Fruit fly (Drosophila melanogaster): ENCODE results near the gene gskt.

The gskt gene

dm6 chr3R:31372127-31372526 is at the start of gene gskt:
TSS of gene gskt (plus strand) at chr3R:31372427.
- TF ChIP-seq Dll (optimal IDR thresholded peaks at IDR 0.05) (no peak), usp (GFP tag; optimal IDR thresholded peaks at IDR 0.05) (no peak), EcR (GFP tag; optimal IDR thresholded peaks at IDR 0.05) (no peak), pan (optimal IDR thresholded peaks at IDR 0.05) (no peak), psq (optimal IDR thresholded peaks at IDR 0.05) (no peak), CG8478 (optimal IDR thresholded peaks at IDR 0.05) (no peak)

DNA sequence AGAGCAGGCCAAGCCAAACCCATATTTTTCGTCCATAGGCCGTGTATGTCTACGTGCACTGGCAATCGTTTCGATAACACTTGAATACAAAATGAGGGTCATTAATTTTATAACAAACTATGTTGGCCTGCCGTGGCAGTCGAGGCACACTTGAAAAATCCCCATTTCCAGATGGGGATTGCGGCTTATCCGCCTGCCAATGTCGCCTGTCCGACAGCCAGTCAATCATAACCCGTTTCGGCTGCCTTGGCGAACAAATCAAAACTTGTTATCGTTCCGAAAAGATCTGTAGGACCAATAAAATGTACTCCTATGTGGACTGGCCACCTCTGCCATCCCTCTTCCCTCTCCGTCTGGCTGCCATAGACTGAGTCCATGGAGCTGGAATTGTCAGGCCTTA is 47.8 kb upstream of the gskt start:
- TF ChIP-seq EcR (GFP tag; optimal IDR thresholded peaks at IDR 0.05) (no peak), usp (GFP tag; optimal IDR thresholded peaks at IDR 0.05) (no peak), psq (optimal IDR thresholded peaks at IDR 0.05) (no peak), CG8478 (optimal IDR thresholded peaks at IDR 0.05) (no peak), Dll (optimal IDR thresholded peaks at IDR 0.05) (no peak), pan (optimal IDR thresholded peaks at IDR 0.05) (no peak)

dm6 chr3R:31325055-31325454 is 47.2 kb upstream of the gskt start:
- no peak for TF ChIP-seq pan (optimal IDR thresholded peaks at IDR 0.05)
- TF ChIP-seq Dll (optimal IDR thresholded peaks at IDR 0.05), result no peak
- no peak for TF ChIP-seq CG8478 (optimal IDR thresholded peaks at IDR 0.05)
- no peak for TF ChIP-seq usp (GFP tag; optimal IDR thresholded peaks at IDR 0.05)
- TF ChIP-seq psq (optimal IDR thresholded peaks at IDR 0.05), result no peak
- TF ChIP-seq EcR (GFP tag; optimal IDR thresholded peaks at IDR 0.05), result no peak

DNA sequence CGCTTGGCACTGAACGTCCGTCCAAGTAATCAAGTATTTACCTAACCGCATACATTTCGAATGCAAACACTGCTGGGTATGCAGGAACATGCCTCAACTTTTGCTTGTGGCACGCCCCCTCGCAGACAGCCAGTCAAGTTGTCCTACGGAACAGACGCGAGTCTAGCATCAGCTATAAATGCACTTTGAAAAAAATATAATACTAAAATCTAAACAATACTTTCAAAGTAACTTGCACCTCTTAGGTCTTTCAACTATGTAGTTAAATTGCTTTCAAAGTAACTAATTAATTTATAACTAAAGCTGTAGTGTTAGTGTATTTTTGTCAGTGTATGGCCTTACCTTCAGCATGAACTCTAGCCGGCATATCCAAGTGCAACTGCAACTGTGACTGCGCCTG is 42.4 kb upstream of the gskt start:
- TF ChIP-seq pan (optimal IDR thresholded peaks at IDR 0.05) (no peak), CG8478 (optimal IDR thresholded peaks at IDR 0.05) (no peak), Dll (optimal IDR thresholded peaks at IDR 0.05) (no peak), psq (optimal IDR thresholded peaks at IDR 0.05) (no peak), EcR (GFP tag; optimal IDR thresholded peaks at IDR 0.05) (no peak), usp (GFP tag; optimal IDR thresholded peaks at IDR 0.05) (no peak)

DNA sequence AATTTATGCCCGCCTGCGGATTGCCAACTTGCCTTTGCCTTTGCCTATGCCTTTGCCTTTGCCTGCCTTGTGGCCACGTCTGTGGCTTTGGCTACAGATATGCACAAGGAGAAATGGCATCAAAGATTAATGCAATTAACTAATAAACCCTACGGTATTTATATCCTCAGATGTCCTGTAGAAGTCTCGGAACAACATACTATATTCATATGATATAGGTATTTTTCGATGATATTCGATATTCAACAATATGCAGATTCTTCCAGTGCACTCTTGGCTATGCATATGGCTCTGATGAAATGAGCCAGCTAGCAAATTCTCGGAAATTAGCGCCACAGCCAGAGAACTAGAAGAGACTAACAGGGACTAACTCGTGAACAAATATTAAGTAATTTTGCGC is 35.9 kb upstream of the gskt start:
- TF ChIP-seq CG8478 (optimal IDR thresholded peaks at IDR 0.05) (no peak), Dll (optimal IDR thresholded peaks at IDR 0.05) (no peak), EcR (GFP tag; optimal IDR thresholded peaks at IDR 0.05) (no peak), pan (optimal IDR thresholded peaks at IDR 0.05) (no peak), psq (optimal IDR thresholded peaks at IDR 0.05) (no peak), usp (GFP tag; optimal IDR thresholded peaks at IDR 0.05) (no peak)

- no peak for TF ChIP-seq psq (optimal IDR thresholded peaks at IDR 0.05)
- no peak for TF ChIP-seq pan (optimal IDR thresholded peaks at IDR 0.05)
- TF ChIP-seq usp (GFP tag; optimal IDR thresholded peaks at IDR 0.05), result no peak
- TF ChIP-seq Dll (optimal IDR thresholded peaks at IDR 0.05), result no peak
- TF ChIP-seq CG8478 (optimal IDR thresholded peaks at IDR 0.05), result no peak
- no peak for TF ChIP-seq EcR (GFP tag; optimal IDR thresholded peaks at IDR 0.05)
Observed at dm6 chr3R:31339818-31340217, 32.4 kb upstream of the gskt start.

DNA sequence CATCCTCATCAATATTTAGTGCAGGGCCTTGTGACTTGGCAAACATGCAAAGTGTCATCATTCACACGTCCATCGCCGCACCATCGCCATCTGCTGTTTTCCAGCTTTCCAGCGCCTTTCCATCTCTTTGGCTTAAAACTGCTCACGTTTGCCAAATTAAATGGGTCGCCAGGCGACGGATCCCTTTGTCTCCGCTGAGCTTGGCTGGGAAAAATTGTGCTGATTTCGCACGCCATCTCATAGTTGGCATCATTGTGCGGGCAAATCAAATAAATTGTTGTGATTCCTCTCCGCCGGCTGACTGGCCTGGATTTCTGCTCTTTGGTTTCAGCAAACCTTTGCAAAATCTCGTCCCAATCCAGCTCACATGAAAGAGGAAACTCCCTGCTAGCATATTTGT is 31.5 kb upstream of the gskt start:
- TF ChIP-seq pan (optimal IDR thresholded peaks at IDR 0.05), result no peak
- no peak for TF ChIP-seq psq (optimal IDR thresholded peaks at IDR 0.05)
- no peak for TF ChIP-seq usp (GFP tag; optimal IDR thresholded peaks at IDR 0.05)
- TF ChIP-seq CG8478 (optimal IDR thresholded peaks at IDR 0.05), result no peak
- TF ChIP-seq EcR (GFP tag; optimal IDR thresholded peaks at IDR 0.05), result no peak
- no peak for TF ChIP-seq Dll (optimal IDR thresholded peaks at IDR 0.05)

dm6 chr3R:31342574-31342973 is 29.7 kb upstream of the gskt start:
- TF ChIP-seq CG8478 (optimal IDR thresholded peaks at IDR 0.05) (no peak), EcR (GFP tag; optimal IDR thresholded peaks at IDR 0.05) (no peak), Dll (optimal IDR thresholded peaks at IDR 0.05) (no peak), usp (GFP tag; optimal IDR thresholded peaks at IDR 0.05) (no peak), psq (optimal IDR thresholded peaks at IDR 0.05) (no peak), pan (optimal IDR thresholded peaks at IDR 0.05) (no peak)

dm6 chr3R:31345626-31346025 is 26.6 kb upstream of the gskt start:
- TF ChIP-seq psq (optimal IDR thresholded peaks at IDR 0.05) (no peak), CG8478 (optimal IDR thresholded peaks at IDR 0.05) (no peak), Dll (optimal IDR thresholded peaks at IDR 0.05) (no peak), pan (optimal IDR thresholded peaks at IDR 0.05) (no peak)

DNA sequence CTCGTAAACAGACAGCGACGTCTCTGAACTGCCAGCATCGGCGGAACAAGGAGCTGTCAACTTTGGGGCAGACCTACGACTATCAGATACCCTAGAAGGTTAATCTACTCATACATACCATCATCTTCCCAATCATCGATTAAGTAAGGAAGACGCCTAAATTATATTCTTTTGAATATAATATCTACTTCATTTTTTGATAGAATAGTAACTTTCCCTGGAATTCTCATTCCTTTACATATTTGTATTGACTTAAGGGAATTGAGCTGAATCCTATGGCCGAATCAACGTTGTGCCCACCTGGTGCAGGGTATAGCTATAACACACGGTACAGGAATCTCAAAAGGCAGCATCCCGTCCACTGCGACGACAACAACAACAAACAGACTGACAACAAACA is 25.6 kb upstream of the gskt start:
- TF ChIP-seq pan (optimal IDR thresholded peaks at IDR 0.05) (peak; percentile 53), CG8478 (optimal IDR thresholded peaks at IDR 0.05) (no peak)

DNA sequence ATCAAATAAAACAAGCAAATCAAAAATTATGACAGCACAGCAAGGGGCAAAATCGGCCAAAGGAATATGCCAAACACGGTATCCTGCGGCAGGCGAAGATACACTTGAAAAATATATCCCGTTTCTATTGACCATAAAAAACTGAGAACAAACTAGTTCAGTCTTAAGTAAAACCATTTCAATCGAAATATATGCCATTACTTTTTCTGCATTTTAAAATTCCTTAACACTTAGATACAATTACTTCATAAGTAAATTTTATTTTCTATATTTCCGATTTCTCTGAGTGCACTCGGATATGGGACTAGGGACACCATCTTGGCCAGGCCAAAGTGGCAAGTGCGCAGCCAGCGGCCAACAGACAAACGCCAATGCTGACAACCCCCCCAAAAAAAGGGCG is 8.6 kb upstream of the gskt start:
- TF ChIP-seq psq (optimal IDR thresholded peaks at IDR 0.05), result no peak
- no peak for TF ChIP-seq EcR (GFP tag; optimal IDR thresholded peaks at IDR 0.05)
- TF ChIP-seq usp (GFP tag; optimal IDR thresholded peaks at IDR 0.05), result no peak
- TF ChIP-seq Dll (optimal IDR thresholded peaks at IDR 0.05), result no peak
- TF ChIP-seq CG8478 (optimal IDR thresholded peaks at IDR 0.05), result no peak
- no peak for TF ChIP-seq pan (optimal IDR thresholded peaks at IDR 0.05)

- no peak for TF ChIP-seq Dll (optimal IDR thresholded peaks at IDR 0.05)
- TF ChIP-seq EcR (GFP tag; optimal IDR thresholded peaks at IDR 0.05), result no peak
- no peak for TF ChIP-seq usp (GFP tag; optimal IDR thresholded peaks at IDR 0.05)
Observed at dm6 chr3R:31369054-31369453, 3.2 kb upstream of the gskt start.

DNA sequence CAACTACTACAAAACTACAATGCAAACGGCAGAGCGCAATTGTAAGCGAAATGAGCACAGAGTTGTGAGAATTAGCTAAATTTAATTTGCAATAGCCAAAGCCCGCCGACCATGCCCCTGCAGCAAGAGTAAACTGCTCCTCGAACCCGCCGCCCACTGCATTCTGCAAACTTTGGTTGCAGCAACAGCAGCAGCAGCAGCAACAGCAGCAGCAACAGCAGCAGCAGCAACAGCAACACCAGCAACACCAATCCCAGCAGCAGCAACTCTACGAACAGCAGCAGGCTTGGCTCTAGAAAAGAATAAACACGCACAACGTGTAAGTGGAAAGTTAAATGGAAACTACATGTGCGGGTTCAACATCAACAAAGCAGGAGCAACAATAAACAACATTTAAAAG is 2.0 kb upstream of the gskt start:
- no peak for TF ChIP-seq pan (optimal IDR thresholded peaks at IDR 0.05)
- TF ChIP-seq psq (optimal IDR thresholded peaks at IDR 0.05), result no peak
- no peak for TF ChIP-seq EcR (GFP tag; optimal IDR thresholded peaks at IDR 0.05)
- no peak for TF ChIP-seq Dll (optimal IDR thresholded peaks at IDR 0.05)
- no peak for TF ChIP-seq usp (GFP tag; optimal IDR thresholded peaks at IDR 0.05)

DNA sequence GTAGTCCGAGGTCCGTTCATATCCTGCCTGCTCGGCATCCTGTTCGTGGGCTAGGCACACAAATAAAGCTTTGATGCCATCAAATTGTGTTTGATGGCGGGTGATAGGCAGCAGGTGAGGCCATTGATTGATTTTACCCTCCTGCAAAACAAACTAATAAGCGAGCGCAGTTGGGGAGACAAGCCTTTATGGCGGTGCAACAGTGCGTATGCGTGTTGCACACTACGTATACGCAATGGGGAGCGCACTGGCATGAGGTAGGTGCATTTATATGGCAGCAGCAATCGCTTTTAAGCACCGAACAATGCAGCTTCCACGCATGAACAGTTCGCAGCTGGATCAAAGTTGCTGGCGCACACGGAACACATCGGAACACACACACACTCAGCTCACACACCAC is 8.3 kb downstream of the gskt start:
- TF ChIP-seq pan (optimal IDR thresholded peaks at IDR 0.05), result no peak
- TF ChIP-seq EcR (GFP tag; optimal IDR thresholded peaks at IDR 0.05), result no peak
- TF ChIP-seq Dll (optimal IDR thresholded peaks at IDR 0.05), result no peak
- TF ChIP-seq usp (GFP tag; optimal IDR thresholded peaks at IDR 0.05), result no peak
- no peak for TF ChIP-seq psq (optimal IDR thresholded peaks at IDR 0.05)
- TF ChIP-seq CG8478 (optimal IDR thresholded peaks at IDR 0.05), result no peak

Data from whole organism.